Fruit fly (Drosophila melanogaster): Measurements from ENCODE around the gene Samuel.

The Samuel gene

dm6 chr2L:11106562-11106962, 39.8 kb upstream of the Samuel start, which contains the start of gene Reps (continued):
- TF ChIP-seq bcd (GFP tag; optimal IDR thresholded peaks at IDR 0.05) (peak; percentile 99), CG14050 (GFP tag; IDR thresholded peaks at IDR 0.05) (peak; percentile 99), CG4854 (GFP tag; optimal IDR thresholded peaks at IDR 0.05) (peak; percentile 97), Scr (GFP tag; IDR thresholded peaks at IDR 0.05; ENCODE audit: partially characterized antibody) (peak; percentile 71), Ssrp (tag; optimal IDR thresholded peaks at IDR 0.05) (peak; percentile 99), Lhr (GFP tag; optimal IDR thresholded peaks at IDR 0.05) (peak; percentile 96), CG4617 (GFP tag; optimal IDR thresholded peaks at IDR 0.05; ENCODE audit: borderline replicate concordance) (peak; percentile 99), knrl (GFP tag; IDR thresholded peaks at IDR 0.05; ENCODE audit: partially characterized antibody) (peak; percentile 77), CG11696 (GFP tag; IDR thresholded peaks at IDR 0.05) (peak; percentile 94), CG32767 (GFP tag; IDR thresholded peaks at IDR 0.05) (peak; percentile 97), CG12236 (GFP tag; optimal IDR thresholded peaks at IDR 0.05) (peak; percentile 92), Atf6 (GFP tag; IDR thresholded peaks at IDR 0.05) (peak; percentile 98), gem (tag; optimal IDR thresholded peaks at IDR 0.05) (peak; percentile 99), CG4404 (GFP tag; IDR thresholded peaks at IDR 0.05) (peak; percentile 100), gfzf (GFP tag; optimal IDR thresholded peaks at IDR 0.05) (peak; percentile 38), CG6654 (GFP tag; optimal IDR thresholded peaks at IDR 0.05) (peak; percentile 93), sc (optimal IDR thresholded peaks at IDR 0.05) (no peak), sc (GFP tag; optimal IDR thresholded peaks at IDR 0.05) (peak; percentile 99), CG18262 (tag; optimal IDR thresholded peaks at IDR 0.05) (peak; percentile 98), CG10565 (GFP tag; optimal IDR thresholded peaks at IDR 0.05) (peak; percentile 95), CG2202 (tag; optimal IDR thresholded peaks at IDR 0.05) (peak; percentile 97), CG6765 (GFP tag; optimal IDR thresholded peaks at IDR 0.05) (peak; percentile 96), nerfin-1 (tag; optimal IDR thresholded peaks at IDR 0.05) (peak; percentile 97), ind (GFP tag; optimal IDR thresholded peaks at IDR 0.05) (peak; percentile 99), CG1233 (GFP tag; optimal IDR thresholded peaks at IDR 0.05) (peak; percentile 98), Mad (GFP tag; optimal IDR thresholded peaks at IDR 0.05) (peak; percentile 98), ro (GFP tag; IDR thresholded peaks at IDR 0.05) (peak; percentile 99), CG5953 (GFP tag; IDR thresholded peaks at IDR 0.05) (peak; percentile 97)

dm6 chr2L:11105320-11105719, 38.5 kb upstream of the Samuel start:
- no peak for TF ChIP-seq CG11696 (GFP tag; IDR thresholded peaks at IDR 0.05)
- peak in 1 of 2 experiments; percentile 12 for TF ChIP-seq prd (optimal IDR thresholded peaks at IDR 0.05)
- TF ChIP-seq prd (GFP tag; IDR thresholded peaks at IDR 0.05), result no peak
- no peak for TF ChIP-seq Xbp1 (GFP tag; optimal IDR thresholded peaks at IDR 0.05)
- peak; percentile 61 for TF ChIP-seq Med (GFP tag)
- TF ChIP-seq rib (GFP tag; IDR thresholded peaks at IDR 0.05), result no peak
- no peak for TF ChIP-seq cad (GFP tag; optimal IDR thresholded peaks at IDR 0.05)
- no peak for TF ChIP-seq CG10321 (GFP tag; IDR thresholded peaks at IDR 0.05)
- TF ChIP-seq CG43689 (GFP tag; IDR thresholded peaks at IDR 0.05), result no peak
- TF ChIP-seq cato (GFP tag; optimal IDR thresholded peaks at IDR 0.05; ENCODE audit: borderline replicate concordance), result no peak

- TF ChIP-seq Chrac-16 (GFP tag; optimal IDR thresholded peaks at IDR 0.05), result no peak
- TF ChIP-seq CG14014 (GFP tag; IDR thresholded peaks at IDR 0.05), result peak; percentile 18; the same call in 1 of the 2 replicates
- TF ChIP-seq CG6813 (GFP tag; optimal IDR thresholded peaks at IDR 0.05), result no peak
- TF ChIP-seq CG2116 (GFP tag; optimal IDR thresholded peaks at IDR 0.05), result peak; percentile 67
- no peak for TF ChIP-seq CG10565 (GFP tag; optimal IDR thresholded peaks at IDR 0.05)
- no peak for TF ChIP-seq sc (optimal IDR thresholded peaks at IDR 0.05)
- no peak for TF ChIP-seq sc (GFP tag; optimal IDR thresholded peaks at IDR 0.05)
- no peak for TF ChIP-seq NC2β (GFP tag; optimal IDR thresholded peaks at IDR 0.05)
- peak; percentile 3 for TF ChIP-seq ftz-f1 (GFP tag; optimal IDR thresholded peaks at IDR 0.05)
- TF ChIP-seq CG17186 (GFP tag; optimal IDR thresholded peaks at IDR 0.05), result peak; percentile 13
- TF ChIP-seq CG2120 (GFP tag; optimal IDR thresholded peaks at IDR 0.05), result no peak
- TF ChIP-seq Adf1 (GFP tag; IDR thresholded peaks at IDR 0.05), result peak; percentile 15; the same call in 1 of the 2 replicates
- TF ChIP-seq CG16813 (GFP tag; IDR thresholded peaks at IDR 0.05; ENCODE audit: partially characterized antibody), result peak; percentile 56; the same call in 2 of the 3 replicates
- peak; percentile 63 for TF ChIP-seq BEAF-32 (GFP tag; optimal IDR thresholded peaks at IDR 0.05)
- TF ChIP-seq Mes4 (GFP tag; optimal IDR thresholded peaks at IDR 0.05), result no peak
- TF ChIP-seq sqz (GFP tag; optimal IDR thresholded peaks at IDR 0.05), result peak; percentile 80
Measured at dm6 chr2L:11100516-11101061, 33.8 kb upstream of the Samuel start, which contains the start of gene Ge-1. Ge-1 (minus strand) TSS chr2L:11100888.

Measured in whole organism, embryonic.